In the genomic region with DNA sequence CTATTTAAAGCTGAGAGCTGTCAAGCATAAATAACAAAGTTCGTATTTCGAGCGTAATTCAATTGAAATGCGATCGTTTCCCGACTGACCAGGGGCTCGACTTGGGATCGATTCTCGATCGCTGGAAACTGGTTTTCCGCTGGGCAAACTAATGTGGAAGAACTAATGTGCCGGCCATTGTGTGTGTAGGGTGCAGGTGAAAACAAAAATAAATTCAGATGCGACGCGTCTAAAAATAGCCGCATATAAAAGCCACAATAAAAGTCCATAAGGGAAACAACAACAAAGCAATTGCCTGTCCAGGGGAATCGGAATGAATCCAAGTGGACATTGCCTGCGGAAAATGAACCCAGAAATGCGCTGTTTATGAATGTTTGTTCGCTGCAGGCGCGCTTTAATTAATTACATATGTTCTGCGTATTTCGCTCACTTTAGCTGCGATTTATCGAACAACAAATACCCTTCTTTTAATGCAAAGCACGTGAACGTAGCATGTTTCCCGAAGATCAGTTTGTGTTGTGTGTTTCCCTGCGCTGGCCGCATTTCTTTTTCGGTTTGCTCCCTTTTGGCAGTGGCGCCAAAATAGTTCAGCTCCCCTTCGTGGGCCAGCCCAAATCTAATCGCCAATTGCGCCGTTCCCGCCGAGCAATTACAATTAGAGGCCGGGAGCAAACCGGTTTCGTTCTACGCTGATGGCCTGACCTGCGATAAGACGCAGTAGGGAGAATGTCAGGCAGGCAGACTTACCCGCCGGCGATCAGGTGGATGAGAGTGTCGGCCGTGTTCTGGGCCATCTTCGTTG, we compare ENCODE assay signal across 5 fruit fly cellular contexts.
A peak's percentile ranks its signal among the peaks of the same experiment; 100 is the strongest.
TF ChIP-seq lines count a peak whose summit lies in the region.

No protein-coding gene starts in this region.

- TF ChIP-seq CTCF in whole organism, embryonic (GFP tag; optimal IDR thresholded peaks at IDR 0.05; lab: Kevin White, UChicago), result no peak

TF ChIP-seq in whole organism, adult, 20 proteins besides CTCF, POLR2A, EP300 and RAD21 (continues in another document):
- TF ChIP-seq CG1620 (GFP tag; optimal IDR thresholded peaks at IDR 0.05; lab: Kevin White, UChicago) (no peak), Crg-1 (GFP tag; optimal IDR thresholded peaks at IDR 0.05; lab: Kevin White, UChicago) (no peak), Mnt (GFP tag; optimal IDR thresholded peaks at IDR 0.05; lab: Kevin White, UChicago) (no peak), ovo (GFP tag; optimal IDR thresholded peaks at IDR 0.05; lab: Kevin White, UChicago) (no peak), CG5204 (GFP tag; optimal IDR thresholded peaks at IDR 0.05; lab: Kevin White, UChicago) (no peak), Hr96 (GFP tag; optimal IDR thresholded peaks at IDR 0.05; lab: Kevin White, UChicago) (peak; percentile 22), toe (GFP tag; optimal IDR thresholded peaks at IDR 0.05; lab: Kevin White, UChicago) (no peak), bab1 (GFP tag; optimal IDR thresholded peaks at IDR 0.05; lab: Kevin White, UChicago) (no peak), CG7045 (GFP tag; optimal IDR thresholded peaks at IDR 0.05; lab: Kevin White, UChicago) (peak; percentile 18), CG7101 (tag; optimal IDR thresholded peaks at IDR 0.05; lab: Kevin White, UChicago) (no peak), pad (GFP tag; optimal IDR thresholded peaks at IDR 0.05; lab: Kevin White, UChicago) (no peak), CG11617 (GFP tag; optimal IDR thresholded peaks at IDR 0.05; lab: Kevin White, UChicago) (no peak), CG14711 (tag; optimal IDR thresholded peaks at IDR 0.05; lab: Kevin White, UChicago) (no peak), CG12768 (GFP tag; optimal IDR thresholded peaks at IDR 0.05; lab: Kevin White, UChicago) (no peak), CG33017 (tag; optimal IDR thresholded peaks at IDR 0.05; lab: Kevin White, UChicago) (peak; percentile 20), kay (GFP tag; lab: Kevin White, UChicago; ENCODE audit: borderline replicate concordance) (no peak), cic (GFP tag; optimal IDR thresholded peaks at IDR 0.05; lab: Kevin White, UChicago) (no peak)

TF ChIP-seq in whole organism, embryonic, 481 proteins besides CTCF, POLR2A, EP300 and RAD21 (continues in another document):
- TF ChIP-seq Med (GFP tag; lab: Kevin White, UChicago) (peak; percentile 74), nau (GFP tag; optimal IDR thresholded peaks at IDR 0.05; lab: Kevin White, UChicago) (no peak), Ets97D (GFP tag; optimal IDR thresholded peaks at IDR 0.05; lab: Kevin White, UChicago) (no peak), Awh (GFP tag; IDR thresholded peaks at IDR 0.05; lab: Robert Waterston, UW) (0 out of 2 replicates have a peak, but pooled peaks have one; percentile 5), CG2202 (tag; optimal IDR thresholded peaks at IDR 0.05; lab: Kevin White, UChicago) (peak; percentile 30), Elba2 (GFP tag; optimal IDR thresholded peaks at IDR 0.05; lab: Kevin White, UChicago) (no peak), CG17912 (GFP tag; optimal IDR thresholded peaks at IDR 0.05; lab: Kevin White, UChicago) (peak; percentile 5), salm (tag; optimal IDR thresholded peaks at IDR 0.05; lab: Kevin White, UChicago) (no peak), wdn (GFP tag; IDR thresholded peaks at IDR 0.05; lab: Robert Waterston, UW) (no peak), CG7745 (tag; optimal IDR thresholded peaks at IDR 0.05; lab: Kevin White, UChicago) (no peak), CG12391 (tag; optimal IDR thresholded peaks at IDR 0.05; lab: Kevin White, UChicago) (peak; percentile 18), CG3407 (GFP tag; optimal IDR thresholded peaks at IDR 0.05; lab: Kevin White, UChicago) (peak; percentile 21), Nf-YC (tag; optimal IDR thresholded peaks at IDR 0.05; lab: Kevin White, UChicago) (peak; percentile 7), CG17328 (GFP tag; IDR thresholded peaks at IDR 0.05; lab: Robert Waterston, UW) (no peak), en (GFP tag; optimal IDR thresholded peaks at IDR 0.05; lab: Kevin White, UChicago) (no peak), CG15514 (GFP tag; optimal IDR thresholded peaks at IDR 0.05; lab: Kevin White, UChicago) (no peak), CG6175 (GFP tag; IDR thresholded peaks at IDR 0.05; lab: Robert Waterston, UW) (no peak)

TF ChIP-seq in whole organism, prepupa, 60 proteins besides CTCF, POLR2A, EP300 and RAD21 (continues in another document):
- TF ChIP-seq topi (GFP tag; optimal IDR thresholded peaks at IDR 0.05; lab: Kevin White, UChicago), result no peak
- no peak for TF ChIP-seq CG10631 (GFP tag; optimal IDR thresholded peaks at IDR 0.05; lab: Kevin White, UChicago)
- peak; percentile 38 for TF ChIP-seq Sox14 (GFP tag; optimal IDR thresholded peaks at IDR 0.05; lab: Kevin White, UChicago)
- no peak for TF ChIP-seq net (GFP tag; optimal IDR thresholded peaks at IDR 0.05; lab: Kevin White, UChicago)
- no peak for TF ChIP-seq CG6276 (GFP tag; optimal IDR thresholded peaks at IDR 0.05; lab: Kevin White, UChicago)
- TF ChIP-seq CG8319 (GFP tag; optimal IDR thresholded peaks at IDR 0.05; lab: Kevin White, UChicago), result no peak
- peak; percentile 71 for TF ChIP-seq svp (GFP tag; lab: Kevin White, UChicago)
- no peak for TF ChIP-seq lz (GFP tag; optimal IDR thresholded peaks at IDR 0.05; lab: Kevin White, UChicago)
- TF ChIP-seq CG10669 (GFP tag; optimal IDR thresholded peaks at IDR 0.05; lab: Kevin White, UChicago), result peak; percentile 19
- no peak for TF ChIP-seq CG16779 (tag; optimal IDR thresholded peaks at IDR 0.05; lab: Kevin White, UChicago)
- TF ChIP-seq Eip78C (GFP tag; lab: Kevin White, UChicago), result peak; percentile 77
- TF ChIP-seq CG8632 (GFP tag; optimal IDR thresholded peaks at IDR 0.05; lab: Kevin White, UChicago), result no peak
- no peak for TF ChIP-seq CG6854 (GFP tag; optimal IDR thresholded peaks at IDR 0.05; lab: Kevin White, UChicago)
- peak in 1 of 2 experiments; percentile 22 for TF ChIP-seq ss (GFP tag; optimal IDR thresholded peaks at IDR 0.05; lab: Kevin White, UChicago)
- no peak for TF ChIP-seq acj6 (GFP tag; optimal IDR thresholded peaks at IDR 0.05; lab: Kevin White, UChicago)
- no peak for TF ChIP-seq Gug (GFP tag; IDR thresholded peaks at IDR 0.05; lab: Robert Waterston, UW)
- TF ChIP-seq CG11294 (GFP tag; IDR thresholded peaks at IDR 0.05; lab: Robert Waterston, UW), result no peak
- no peak for TF ChIP-seq Met (GFP tag; optimal IDR thresholded peaks at IDR 0.05; lab: Kevin White, UChicago)
- TF ChIP-seq fd85E (GFP tag; optimal IDR thresholded peaks at IDR 0.05; lab: Kevin White, UChicago), result no peak

TF ChIP-seq in whole organism, pupa, 21 proteins besides CTCF, POLR2A, EP300 and RAD21:
- TF ChIP-seq EcR (GFP tag; optimal IDR thresholded peaks at IDR 0.05; lab: Kevin White, UChicago), result peak; percentile 79
- TF ChIP-seq CG32121 (GFP tag; IDR thresholded peaks at IDR 0.05; lab: Robert Waterston, UW), result no peak
- TF ChIP-seq Pif1A (GFP tag; optimal IDR thresholded peaks at IDR 0.05; lab: Kevin White, UChicago), result peak; percentile 23
- peak; percentile 11 for TF ChIP-seq CG14655 (GFP tag; optimal IDR thresholded peaks at IDR 0.05; lab: Kevin White, UChicago)
- TF ChIP-seq Snoo (tag; optimal IDR thresholded peaks at IDR 0.05; lab: Kevin White, UChicago), result peak; percentile 17
- no peak for TF ChIP-seq CG10348 (GFP tag; IDR thresholded peaks at IDR 0.05; lab: Robert Waterston, UW)
- TF ChIP-seq Pif1B (GFP tag; optimal IDR thresholded peaks at IDR 0.05; lab: Kevin White, UChicago), result peak; percentile 2
- TF ChIP-seq CG4496 (GFP tag; IDR thresholded peaks at IDR 0.05; lab: Robert Waterston, UW), result peak; percentile 49; the same call in 1 of the 3 replicates
- TF ChIP-seq CG9948 (tag; optimal IDR thresholded peaks at IDR 0.05; lab: Kevin White, UChicago), result no peak
- peak; percentile 35 for TF ChIP-seq gl (tag; optimal IDR thresholded peaks at IDR 0.05; lab: Kevin White, UChicago)
- peak; percentile 5 for TF ChIP-seq CG15710 (tag; optimal IDR thresholded peaks at IDR 0.05; lab: Kevin White, UChicago)
- no peak for TF ChIP-seq D1 (tag; optimal IDR thresholded peaks at IDR 0.05; lab: Kevin White, UChicago)
- TF ChIP-seq fd96Ca (GFP tag; IDR thresholded peaks at IDR 0.05; lab: Robert Waterston, UW), result peak; percentile 10; the same call in 1 of the 3 replicates
- peak; percentile 8 for TF ChIP-seq CG8301 (tag; optimal IDR thresholded peaks at IDR 0.05; lab: Kevin White, UChicago)
- TF ChIP-seq CG17806 (tag; optimal IDR thresholded peaks at IDR 0.05; lab: Kevin White, UChicago), result no peak
TF ChIP-seq in whole organism, pupa: peak in this region for 10.

TF ChIP-seq in whole organism, wandering third instar larva, 38 proteins besides CTCF, POLR2A, EP300 and RAD21:
- TF ChIP-seq h (GFP tag; optimal IDR thresholded peaks at IDR 0.05; lab: Kevin White, UChicago) (peak; percentile 9), ey (GFP tag; optimal IDR thresholded peaks at IDR 0.05; lab: Kevin White, UChicago) (peak; percentile 15), foxo (GFP tag; optimal IDR thresholded peaks at IDR 0.05; lab: Kevin White, UChicago) (peak in 1 of 2 experiments; percentile 18), jim (GFP tag; optimal IDR thresholded peaks at IDR 0.05; lab: Kevin White, UChicago) (no peak), fru (GFP tag; optimal IDR thresholded peaks at IDR 0.05; lab: Kevin White, UChicago) (peak; percentile 38), woc (GFP tag; optimal IDR thresholded peaks at IDR 0.05; lab: Kevin White, UChicago) (peak; percentile 56), Hnf4 (GFP tag; optimal IDR thresholded peaks at IDR 0.05; lab: Kevin White, UChicago) (no peak)
TF ChIP-seq in whole organism, wandering third instar larva: peak in this region for 5.
